Worm (Caenorhabditis elegans) whole organism, L4 larva: ENCODE data around the gene F19D8.2.

Experiments
- F26F4.8 ChIP-seq: fragments of 200-800 bp; sonication (Bioruptor generic); conservative IDR thresholded peaks from 2 replicates; pipeline ENCODE4 v1.3.6; 2022; ENCODE audit warnings: missing genetic modification characterization, missing compliant biosample characterization
- R02D3.7 ChIP-seq: fragments of 150-350 bp; sonication (generic microtip); optimal IDR thresholded peaks from 3 replicates; lab custom pipeline; 2014; ENCODE audit warnings: missing biosample characterization, missing genetic modification characterization
- T26A8.4 ChIP-seq: fragments of 200-800 bp; sonication (Bioruptor generic); IDR thresholded peaks from 2 replicates; pipeline ENCODE4 v1.3.6; 2022; ENCODE audit warnings: missing genetic modification characterization, missing compliant biosample characterization
- Y105C5A.15 ChIP-seq: fragments of 200-800 bp; sonication (Bioruptor generic); IDR thresholded peaks from 2 replicates; pipeline ENCODE4 v1.3.6; 2022; ENCODE audit warnings: missing genetic modification characterization, missing compliant biosample characterization
- ZK337.2 ChIP-seq: fragments of 200-800 bp; sonication (Bioruptor generic); IDR thresholded peaks from 2 replicates; pipeline ENCODE4 v1.3.6; 2022; ENCODE audit warnings: missing genetic modification reagents, missing genetic modification characterization, missing compliant biosample characterization
- aha-1 ChIP-seq: fragments of 150-350 bp; peaks from one replicate; lab custom pipeline; 2014; ENCODE audit warnings: missing biosample characterization, missing genetic modification characterization
- aly-2 ChIP-seq: sonication (generic microtip); optimal IDR thresholded peaks from 2 replicates; lab custom pipeline; 2018; ENCODE audit warnings: missing biosample characterization, missing genetic modification characterization
- ceh-32 ChIP-seq: sonication (generic microtip); optimal IDR thresholded peaks from 2 replicates; lab custom pipeline; 2016; ENCODE audit warnings: mild to moderate bottlenecking, missing genetic modification characterization, missing compliant biosample characterization; ENCODE audit not compliant: poor library complexity
- ces-1 ChIP-seq: fragments of 150-350 bp; sonication (generic microtip); optimal IDR thresholded peaks from 4 replicates; lab custom pipeline; 2014; ENCODE audit warnings: missing biosample characterization, missing genetic modification reagents, missing genetic modification characterization
- ctbp-1 ChIP-seq: fragments of 200-800 bp; sonication (Bioruptor generic); IDR thresholded peaks from 2 replicates; pipeline ENCODE4 v1.3.6; 2022; ENCODE audit warnings: missing genetic modification reagents, missing genetic modification characterization, missing compliant biosample characterization
- daf-16 ChIP-seq, 3 experiments: sonication (generic microtip); optimal IDR thresholded peaks; 2 replicates each; lab custom pipeline; 2016 to 2017; ENCODE audit warnings: missing genetic modification characterization in 3 of 3, missing genetic modification reagents in 3 of 3, mild to moderate bottlenecking in 2 of 3, missing compliant biosample characterization in 2 of 3, missing biosample characterization in 1 of 3, moderate library complexity in 1 of 3
- daf-19 ChIP-seq: fragments of 200-800 bp; sonication (Bioruptor generic); conservative IDR thresholded peaks from 2 replicates; pipeline ENCODE4 v1.3.6; 2022; ENCODE audit warnings: missing genetic modification characterization, missing compliant biosample characterization
- dmd-6 ChIP-seq: fragments of 200-800 bp; sonication (Bioruptor generic); IDR thresholded peaks from 2 replicates; pipeline ENCODE4 v1.3.6; 2022; ENCODE audit warnings: missing genetic modification reagents, missing genetic modification characterization, missing compliant biosample characterization
- dmd-8 ChIP-seq: fragments of 200-800 bp; sonication (Bioruptor generic); IDR thresholded peaks from 2 replicates; pipeline ENCODE4 v1.3.6; 2022; ENCODE audit warnings: missing genetic modification characterization, missing compliant biosample characterization
- dmd-9 ChIP-seq: fragments of 200-800 bp; sonication (Bioruptor generic); IDR thresholded peaks from 2 replicates; pipeline ENCODE4 v1.3.6; 2022; ENCODE audit warnings: missing genetic modification reagents, missing genetic modification characterization, missing compliant biosample characterization
- dpl-1 ChIP-seq: fragments of 150-350 bp; optimal IDR thresholded peaks from 2 replicates; lab custom pipeline; 2014; ENCODE audit warnings: missing biosample characterization, missing genetic modification reagents, missing genetic modification characterization
- egl-27 ChIP-seq: sonication (generic microtip); optimal IDR thresholded peaks from 3 replicates; lab custom pipeline; 2017; ENCODE audit warnings: missing biosample characterization, missing genetic modification reagents, missing genetic modification characterization
- fos-1 ChIP-seq: fragments of 150-350 bp; optimal IDR thresholded peaks from 2 replicates; lab custom pipeline; 2014; ENCODE audit warnings: missing biosample characterization, missing genetic modification characterization
- hlh-11 ChIP-seq: fragments of 200-800 bp; sonication (Bioruptor generic); optimal IDR thresholded peaks from 2 replicates; lab custom pipeline; 2018; ENCODE audit warnings: mild to moderate bottlenecking, missing genetic modification characterization, missing compliant biosample characterization
- lin-13 ChIP-seq: fragments of 150-350 bp; optimal IDR thresholded peaks from 2 replicates; lab custom pipeline; 2014; ENCODE audit warnings: missing biosample characterization, missing genetic modification reagents, missing genetic modification characterization
- madf-5 ChIP-seq, 2 experiments: fragments of 200-800 bp; sonication (Bioruptor generic); IDR thresholded peaks; 2 replicates each; pipeline ENCODE4 v1.3.6; 2022; ENCODE audit warnings: missing compliant biosample characterization in 2 of 2, missing genetic modification characterization in 2 of 2
- mdt-29 ChIP-seq: fragments of 200-800 bp; sonication (Bioruptor generic); IDR thresholded peaks from 2 replicates; pipeline ENCODE4 v1.3.6; 2022; ENCODE audit warnings: missing genetic modification reagents, missing genetic modification characterization, missing compliant biosample characterization
- mep-1 ChIP-seq: fragments of 150-350 bp; sonication (generic microtip); optimal IDR thresholded peaks from 3 replicates; lab custom pipeline; 2014; ENCODE audit warnings: missing biosample characterization, missing genetic modification characterization
- mes-2 ChIP-seq: sonication (generic microtip); optimal IDR thresholded peaks from 2 replicates; lab custom pipeline; 2016; ENCODE audit warnings: missing genotype, mild to moderate bottlenecking, missing genetic modification characterization, missing compliant biosample characterization; ENCODE audit not compliant: poor library complexity, severe bottlenecking
- nhr-102 ChIP-seq: sonication (generic microtip); optimal IDR thresholded peaks from 2 replicates; lab custom pipeline; 2016; ENCODE audit warnings: mild to moderate bottlenecking, missing genetic modification characterization, moderate library complexity, missing compliant biosample characterization
- nhr-11 ChIP-seq: fragments of 150-350 bp; optimal IDR thresholded peaks from 2 replicates; lab custom pipeline; 2014; ENCODE audit warnings: missing biosample characterization, missing genetic modification characterization
- nhr-111 ChIP-seq: fragments of 200-800 bp; sonication (Bioruptor generic); optimal IDR thresholded peaks from 2 replicates; lab custom pipeline; 2018; ENCODE audit warnings: mild to moderate bottlenecking, missing genetic modification characterization, missing compliant biosample characterization
- snpc-4 ChIP-seq: fragments of 150-350 bp; optimal IDR thresholded peaks from 2 replicates; lab custom pipeline; 2014; ENCODE audit warnings: missing biosample characterization, missing genetic modification characterization
- unc-130 ChIP-seq: sonication (generic microtip); optimal IDR thresholded peaks from 2 replicates; lab custom pipeline; 2016; ENCODE audit warnings: missing genetic modification reagents, missing genetic modification characterization, missing compliant biosample characterization
- vab-7 ChIP-seq: fragments of 200-800 bp; sonication (Bioruptor generic); IDR thresholded peaks from 2 replicates; pipeline ENCODE4 v1.3.6; 2022; ENCODE audit warnings: missing genetic modification reagents, missing genetic modification characterization, missing compliant biosample characterization
- zag-1 ChIP-seq: fragments of 150-350 bp; optimal IDR thresholded peaks from 2 replicates; lab custom pipeline; 2014; ENCODE audit warnings: missing biosample characterization, missing genetic modification characterization
- zip-2 ChIP-seq: fragments of 150-350 bp; optimal IDR thresholded peaks from 2 replicates; lab custom pipeline; 2014; ENCODE audit warnings: missing biosample characterization, missing genetic modification characterization
- ztf-11 ChIP-seq: fragments of 150-350 bp; optimal IDR thresholded peaks from 2 replicates; lab custom pipeline; 2014; ENCODE audit warnings: missing biosample characterization, missing genetic modification characterization

The F19D8.2 gene

ce11 chrX:13834127-13834526, at the start of gene F19D8.2:
F19D8.2 (plus strand) TSS chrX:13834427.
- peak; percentile 76 for TF ChIP-seq aha-1 (tag; lab: Kevin White, UChicago)
- no peak for TF ChIP-seq nhr-11 (tag; lab: Kevin White, UChicago)
- no peak for TF ChIP-seq fos-1 (tag; lab: Kevin White, UChicago)
- TF ChIP-seq, all 104 proteins: peak for 1

ce11 chrX:13785268-13785667, 49.0 kb upstream of the F19D8.2 start, which contains the start of gene F55F3.4:
F55F3.4 (plus strand) TSS chrX:13785568.
- TF ChIP-seq unc-130 (GFP tag; lab: Kevin White, UChicago) (no peak), R02D3.7 (tag; lab: Kevin White, UChicago) (no peak), T26A8.4 (GFP tag; lab: Robert Waterston, UW) (no peak), dpl-1 (GFP tag; lab: Kevin White, UChicago) (no peak), lin-13 (no peak), dmd-6 (GFP tag; lab: Robert Waterston, UW) (no peak), nhr-11 (tag; lab: Kevin White, UChicago) (no peak), zip-2 (tag; lab: Kevin White, UChicago) (no peak), daf-16 (GFP tag; optimal IDR thresholded peaks at IDR 0.05; lab: Kevin White, UChicago) (no peak), daf-16 (tag; optimal IDR thresholded peaks at IDR 0.05; lab: Kevin White, UChicago) (no peak), aly-2 (tag; lab: Kevin White, UChicago) (no peak), egl-27 (tag; lab: Kevin White, UChicago) (no peak), mep-1 (tag; lab: Kevin White, UChicago) (no peak), ztf-11 (tag; lab: Kevin White, UChicago) (no peak), snpc-4 (tag; lab: Kevin White, UChicago) (no peak), mes-2 (tag; lab: Kevin White, UChicago) (no peak), ZK337.2 (GFP tag; lab: Robert Waterston, UW) (no peak), ces-1 (GFP tag; lab: Kevin White, UChicago) (no peak), dmd-8 (GFP tag; lab: Robert Waterston, UW) (no peak), zag-1 (tag; lab: Kevin White, UChicago) (no peak)

ce11 chrX:13790532-13790931, 43.7 kb upstream of the F19D8.2 start, which contains the start of gene ZK1086.3:
ZK1086.3 (plus strand) TSS chrX:13790832.
- TF ChIP-seq daf-19 (GFP tag; lab: Robert Waterston, UW) (no peak), lin-13 (no peak), nhr-111 (GFP tag; lab: Kevin White, UChicago) (no peak), hlh-11 (tag; lab: Kevin White, UChicago) (no peak)

- TF ChIP-seq zip-2 (tag; lab: Kevin White, UChicago) (no peak), Y105C5A.15 (no peak), zag-1 (tag; lab: Kevin White, UChicago) (no peak), mep-1 (tag; lab: Kevin White, UChicago) (no peak), dmd-9 (GFP tag; lab: Robert Waterston, UW) (no peak), aha-1 (tag; lab: Kevin White, UChicago) (no peak), ctbp-1 (GFP tag; lab: Robert Waterston, UW) (no peak), nhr-102 (tag; lab: Kevin White, UChicago) (no peak), egl-27 (tag; lab: Kevin White, UChicago) (no peak), ceh-32 (tag; lab: Kevin White, UChicago) (no peak), F26F4.8 (GFP tag; lab: Robert Waterston, UW) (no peak), vab-7 (GFP tag; lab: Robert Waterston, UW) (no peak), unc-130 (GFP tag; lab: Kevin White, UChicago) (no peak), daf-19 (GFP tag; lab: Robert Waterston, UW) (no peak), hlh-11 (tag; lab: Kevin White, UChicago) (no peak)
Observed at ce11 chrX:13793525-13793924, 40.7 kb upstream of the F19D8.2 start, which contains the start of gene ZK1086.2. ZK1086.2 (minus strand) TSS chrX:13793625.

- TF ChIP-seq mdt-29 (GFP tag; lab: Robert Waterston, UW) = peak; percentile 10; the same call in 1 of the 2 replicates
- TF ChIP-seq madf-5 (GFP tag; IDR thresholded peaks at IDR 0.05; lab: Robert Waterston, UW) = 0 out of 4 replicates have a peak, but pooled peaks of 1 of the 2 experiments have one; percentile 12
Observed at ce11 chrX:13795329-13795728, 38.9 kb upstream of the F19D8.2 start.
